Worm (Caenorhabditis elegans) whole organism, early embryonic: Measurements from ENCODE around the gene rpb-9.

ENCODE experiments used
- F13C5.2 ChIP-seq: sonication (generic microtip); optimal IDR thresholded peaks from 2 replicates; lab custom pipeline; 2017; ENCODE audit warnings: mild to moderate bottlenecking, missing genetic modification characterization, inconsistent platforms, missing compliant biosample characterization
- ama-1 ChIP-seq: fragments of 150-350 bp; optimal IDR thresholded peaks from 2 replicates; lab custom pipeline; 2014
- ets-7 ChIP-seq: sonication (generic microtip); optimal IDR thresholded peaks from 2 replicates; lab custom pipeline; 2016; ENCODE audit warnings: missing genotype, missing genetic modification characterization, missing compliant biosample characterization
- tbx-11 ChIP-seq: fragments of 200-800 bp; sonication (Bioruptor generic); IDR thresholded peaks from 2 replicates; pipeline ENCODE4 v1.3.6; 2022; ENCODE audit warnings: missing genetic modification characterization, missing compliant biosample characterization
- tra-4 ChIP-seq: sonication (generic microtip); optimal IDR thresholded peaks from 2 replicates; lab custom pipeline; 2017; ENCODE audit warnings: missing genetic modification characterization, missing compliant biosample characterization

DNA sequence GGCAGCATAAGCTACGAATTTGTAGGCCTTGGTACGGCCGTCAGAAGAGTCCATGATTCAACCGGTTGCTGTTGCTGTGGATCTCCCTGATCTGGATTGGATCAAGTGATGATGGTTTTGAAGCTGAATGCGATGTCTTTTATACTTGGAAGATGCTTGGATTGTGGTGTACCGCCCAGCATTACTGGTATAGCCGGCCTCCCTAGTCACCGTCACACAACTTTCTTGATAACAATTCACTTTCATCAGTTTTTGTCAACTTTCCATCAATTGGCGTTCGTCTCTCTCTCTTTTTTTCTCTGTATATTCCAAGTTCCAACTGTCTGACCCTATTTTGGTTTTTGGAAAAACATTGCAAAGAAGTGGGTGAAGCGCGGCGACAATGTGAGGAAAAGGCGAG, 38.7 kb upstream of the rpb-9 start, which contains the start of gene col-43:
- TF ChIP-seq tbx-11 (GFP tag; lab: Robert Waterston, UW) (no peak), ama-1 (lab: Kevin White, UChicago) (no peak), tra-4 (tag; lab: Kevin White, UChicago) (no peak), F13C5.2 (tag; lab: Kevin White, UChicago) (no peak), ets-7 (no peak)
